Worm (Caenorhabditis elegans) whole organism, mixed stage, embryonic: ENCODE results near the gene F20D6.1.

Experiments
- blmp-1 ChIP-seq: fragments of 150-350 bp; optimal IDR thresholded peaks from 2 replicates; lab custom pipeline; 2014; ENCODE audit warnings: missing biosample characterization, missing genetic modification characterization
- elt-1 ChIP-seq: sonication (generic microtip); optimal IDR thresholded peaks from 2 replicates; lab custom pipeline; 2017; ENCODE audit warnings: missing genetic modification characterization, mild to moderate bottlenecking, missing compliant biosample characterization, antibody characterized with exemption, moderate library complexity, borderline replicate concordance; ENCODE audit not compliant: insufficient read depth
- elt-3 ChIP-seq: fragments of 150-350 bp; optimal IDR thresholded peaks from 2 replicates; lab custom pipeline; 2014; ENCODE audit warnings: missing biosample characterization, missing genetic modification characterization
- hlh-1 ChIP-seq: fragments of 150-350 bp; optimal IDR thresholded peaks from 2 replicates; lab custom pipeline; 2014; ENCODE audit warnings: missing biosample characterization, missing genetic modification reagents, missing genetic modification characterization
- mab-5 ChIP-seq: fragments of 150-350 bp; optimal IDR thresholded peaks from 2 replicates; lab custom pipeline; 2014; ENCODE audit warnings: missing biosample characterization, missing genetic modification characterization
- mls-2 ChIP-seq: sonication (generic microtip); optimal IDR thresholded peaks from 2 replicates; lab custom pipeline; 2016; ENCODE audit warnings: mild to moderate bottlenecking, missing genetic modification characterization, moderate library complexity, missing compliant biosample characterization
- nhr-237 ChIP-seq: fragments of 150-350 bp; optimal IDR thresholded peaks from 2 replicates; lab custom pipeline; 2014; ENCODE audit warnings: missing biosample characterization, missing genetic modification characterization
- nhr-28 ChIP-seq: fragments of 150-350 bp; optimal IDR thresholded peaks from 2 replicates; lab custom pipeline; 2014; ENCODE audit warnings: missing biosample characterization, missing genetic modification characterization
- pha-4 ChIP-seq: fragments of 150-350 bp; optimal IDR thresholded peaks from 2 replicates; lab custom pipeline; 2018; ENCODE audit warnings: missing biosample characterization, missing genetic modification reagents, missing genetic modification characterization
- snpc-4 ChIP-seq: fragments of 150-350 bp; optimal IDR thresholded peaks from 2 replicates; lab custom pipeline; 2014; ENCODE audit warnings: missing biosample characterization, missing genetic modification characterization
- sptf-1 ChIP-seq: sonication (generic microtip); optimal IDR thresholded peaks from 2 replicates; lab custom pipeline; 2017; ENCODE audit warnings: mild to moderate bottlenecking, missing genetic modification characterization, moderate library complexity, missing compliant biosample characterization
- unc-62 ChIP-seq: fragments of 150-350 bp; optimal IDR thresholded peaks from 2 replicates; lab custom pipeline; 2014; ENCODE audit warnings: missing biosample characterization, missing genetic modification reagents, missing genetic modification characterization
- ztf-11 ChIP-seq: fragments of 150-350 bp; optimal IDR thresholded peaks from 2 replicates; lab custom pipeline; 2014; ENCODE audit warnings: missing biosample characterization, missing genetic modification characterization

ce11 chrV:8161699-8162098 lies 28.8 kb upstream of the F20D6.1 start, which contains the start of gene F20D6.5:
- TF ChIP-seq mls-2 (tag; lab: Kevin White, UChicago) (no peak), blmp-1 (tag; lab: Kevin White, UChicago) (no peak), snpc-4 (tag; lab: Kevin White, UChicago) (no peak), hlh-1 (tag; lab: Kevin White, UChicago) (no peak), pha-4 (tag; lab: Kevin White, UChicago) (no peak), elt-3 (no peak), sptf-1 (tag; lab: Kevin White, UChicago) (no peak), nhr-237 (tag; lab: Kevin White, UChicago) (no peak), unc-62 (GFP tag; lab: Kevin White, UChicago) (no peak), nhr-28 (tag; lab: Kevin White, UChicago) (no peak), ztf-11 (tag; lab: Kevin White, UChicago) (no peak), elt-1 (tag; lab: Kevin White, UChicago) (no peak), mab-5 (no peak)
